Worm (Caenorhabditis elegans) whole organism, L2 larva: Measurements from ENCODE around the gene dct-11.

Experiments used
- C34F6.9 ChIP-seq: fragments of 150-350 bp; optimal IDR thresholded peaks from 2 replicates; lab custom pipeline; 2014; ENCODE audit warnings: missing biosample characterization, missing genetic modification characterization
- F13H6.1 ChIP-seq: sonication (generic microtip); optimal IDR thresholded peaks from 2 replicates; lab custom pipeline; 2016; ENCODE audit warnings: missing genetic modification characterization, missing compliant biosample characterization
- R02D3.7 ChIP-seq: fragments of 150-350 bp; optimal IDR thresholded peaks from 2 replicates; lab custom pipeline; 2014; ENCODE audit warnings: missing biosample characterization, missing genetic modification characterization
- ZK546.5 ChIP-seq: sonication (generic microtip); optimal IDR thresholded peaks from 2 replicates; lab custom pipeline; 2017; ENCODE audit warnings: missing biosample characterization, missing genetic modification characterization
- alr-1 ChIP-seq: fragments of 150-350 bp; optimal IDR thresholded peaks from 2 replicates; lab custom pipeline; 2014; ENCODE audit warnings: missing biosample characterization, missing genetic modification characterization
- aly-2 ChIP-seq: fragments of 150-350 bp; optimal IDR thresholded peaks from 2 replicates; lab custom pipeline; 2014; ENCODE audit warnings: missing biosample characterization, missing genetic modification characterization
- ama-1 ChIP-seq: fragments of 150-350 bp; optimal IDR thresholded peaks from 2 replicates; lab custom pipeline; 2018; ENCODE audit warnings: inconsistent platforms
- blmp-1 ChIP-seq: sonication (generic microtip); optimal IDR thresholded peaks from 2 replicates; lab custom pipeline; 2017; ENCODE audit warnings: missing genetic modification characterization, mild to moderate bottlenecking, missing compliant biosample characterization, antibody characterized with exemption, moderate library complexity; ENCODE audit not compliant: insufficient read depth
- ceh-16 ChIP-seq: fragments of 150-350 bp; optimal IDR thresholded peaks from 2 replicates; lab custom pipeline; 2014; ENCODE audit warnings: missing biosample characterization, missing genetic modification characterization
- ceh-82 ChIP-seq: fragments of 150-350 bp; optimal IDR thresholded peaks from 2 replicates; lab custom pipeline; 2014; ENCODE audit warnings: missing biosample characterization, missing genetic modification characterization
- crh-2 ChIP-seq: sonication (generic microtip); optimal IDR thresholded peaks from 2 replicates; lab custom pipeline; 2017; ENCODE audit warnings: missing biosample characterization, missing genetic modification characterization
- dmd-4 ChIP-seq: sonication (generic microtip); optimal IDR thresholded peaks from 2 replicates; lab custom pipeline; 2017; ENCODE audit warnings: missing biosample characterization, missing genetic modification characterization
- egl-27 ChIP-seq: sonication (generic microtip); optimal IDR thresholded peaks from 3 replicates; lab custom pipeline; 2017; ENCODE audit warnings: missing biosample characterization, missing genetic modification reagents, missing genetic modification characterization
- elt-3 ChIP-seq: sonication (generic microtip); optimal IDR thresholded peaks from 2 replicates; lab custom pipeline; 2017; ENCODE audit warnings: missing biosample characterization, missing genetic modification characterization
- fos-1 ChIP-seq: fragments of 150-350 bp; optimal IDR thresholded peaks from 2 replicates; lab custom pipeline; 2014; ENCODE audit warnings: missing biosample characterization, missing genetic modification characterization
- gmeb-1 ChIP-seq: fragments of 150-350 bp; optimal IDR thresholded peaks from 2 replicates; lab custom pipeline; 2014; ENCODE audit warnings: missing biosample characterization, missing genetic modification characterization
- lin-11 ChIP-seq: fragments of 150-350 bp; sonication (generic microtip); optimal IDR thresholded peaks from 2 replicates; lab custom pipeline; 2014; ENCODE audit warnings: missing biosample characterization, missing genetic modification characterization, inconsistent platforms, mixed read lengths
- lin-13 ChIP-seq: fragments of 150-350 bp; optimal IDR thresholded peaks from 2 replicates; lab custom pipeline; 2014; ENCODE audit warnings: missing biosample characterization, missing genetic modification reagents, missing genetic modification characterization
- lin-39 ChIP-seq: fragments of 150-350 bp; optimal IDR thresholded peaks from 2 replicates; lab custom pipeline; 2014; ENCODE audit warnings: missing biosample characterization, missing genetic modification reagents, missing genetic modification characterization
- lsy-2 ChIP-seq, 2 experiments: fragments of 150-350 bp in 1 of 2; sonication (generic microtip) in 1 of 2; optimal IDR thresholded peaks; 2 replicates each; lab custom pipeline; 2014 to 2017; ENCODE audit warnings: missing biosample characterization in 2 of 2, missing genetic modification characterization in 2 of 2
- mab-5 ChIP-seq: fragments of 150-350 bp; optimal IDR thresholded peaks from 2 replicates; lab custom pipeline; 2014; ENCODE audit warnings: missing biosample characterization, missing genetic modification characterization
- mbf-1 ChIP-seq: sonication (generic microtip); optimal IDR thresholded peaks from 2 replicates; lab custom pipeline; 2017; ENCODE audit warnings: missing biosample characterization, missing genetic modification characterization
- mdl-1 ChIP-seq, 2 experiments: fragments of 150-350 bp in 1 of 2; sonication (generic microtip) in 1 of 2; optimal IDR thresholded peaks; 2 replicates each; lab custom pipeline; 2017; ENCODE audit warnings: missing biosample characterization in 2 of 2, missing genetic modification characterization in 2 of 2
- nhr-11 ChIP-seq: fragments of 150-350 bp; optimal IDR thresholded peaks from 2 replicates; lab custom pipeline; 2014; ENCODE audit warnings: missing biosample characterization, missing genetic modification characterization
- nhr-12 ChIP-seq: fragments of 150-350 bp; optimal IDR thresholded peaks from 2 replicates; lab custom pipeline; 2014; ENCODE audit warnings: missing biosample characterization, missing genetic modification characterization
- nhr-129 ChIP-seq: fragments of 150-350 bp; optimal IDR thresholded peaks from 2 replicates; lab custom pipeline; 2014; ENCODE audit warnings: missing biosample characterization, missing genetic modification characterization
- nhr-21 ChIP-seq: fragments of 150-350 bp; optimal IDR thresholded peaks from 2 replicates; lab custom pipeline; 2014; ENCODE audit warnings: missing biosample characterization, missing genetic modification characterization
- nhr-23 ChIP-seq: fragments of 150-350 bp; optimal IDR thresholded peaks from 2 replicates; lab custom pipeline; 2014; ENCODE audit warnings: missing biosample characterization, missing genetic modification reagents, missing genetic modification characterization
- nhr-237 ChIP-seq: fragments of 150-350 bp; optimal IDR thresholded peaks from 2 replicates; lab custom pipeline; 2014; ENCODE audit warnings: missing biosample characterization, missing genetic modification characterization
- nhr-25 ChIP-seq: fragments of 150-350 bp; sonication (generic microtip); optimal IDR thresholded peaks from 3 replicates; lab custom pipeline; 2014; ENCODE audit warnings: missing biosample characterization, missing genetic modification characterization
- nhr-6 ChIP-seq: fragments of 150-350 bp; optimal IDR thresholded peaks from 2 replicates; lab custom pipeline; 2014; ENCODE audit warnings: missing biosample characterization, missing genetic modification characterization
- peb-1 ChIP-seq: fragments of 150-350 bp; optimal IDR thresholded peaks from 2 replicates; lab custom pipeline; 2014; ENCODE audit warnings: missing biosample characterization, missing genetic modification characterization
- sem-4 ChIP-seq: fragments of 150-350 bp; optimal IDR thresholded peaks from 2 replicates; lab custom pipeline; 2014; ENCODE audit warnings: missing biosample characterization, missing genetic modification reagents, missing genetic modification characterization
- skn-1 ChIP-seq: sonication (generic microtip); optimal IDR thresholded peaks from 2 replicates; lab custom pipeline; 2017; ENCODE audit warnings: missing biosample characterization, missing genetic modification characterization
- sma-3 ChIP-seq: sonication (generic microtip); optimal IDR thresholded peaks from 2 replicates; lab custom pipeline; 2016; ENCODE audit warnings: missing genetic modification reagents, missing genetic modification characterization, missing compliant biosample characterization
- sma-9 ChIP-seq, 2 experiments: fragments of 150-350 bp in 1 of 2; sonication (generic microtip) in 1 of 2; optimal IDR thresholded peaks; 2 replicates each; lab custom pipeline; 2014 to 2016; ENCODE audit warnings: missing genetic modification characterization in 2 of 2, mild to moderate bottlenecking in 1 of 2, missing biosample characterization in 1 of 2, missing compliant biosample characterization in 1 of 2, missing genetic modification reagents in 1 of 2, moderate library complexity in 1 of 2
- unc-39 ChIP-seq: fragments of 150-350 bp; optimal IDR thresholded peaks from 2 replicates; lab custom pipeline; 2014; ENCODE audit warnings: missing biosample characterization, missing genetic modification characterization
- unc-55 ChIP-seq: fragments of 150-350 bp; sonication (generic microtip); optimal IDR thresholded peaks from 3 replicates; lab custom pipeline; 2014; ENCODE audit warnings: missing biosample characterization, missing genetic modification reagents, missing genetic modification characterization
- unc-62 ChIP-seq: fragments of 150-350 bp; optimal IDR thresholded peaks from 2 replicates; lab custom pipeline; 2014; ENCODE audit warnings: missing biosample characterization, missing genetic modification reagents, missing genetic modification characterization
- zag-1 ChIP-seq: fragments of 150-350 bp; optimal IDR thresholded peaks from 2 replicates; lab custom pipeline; 2014; ENCODE audit warnings: missing biosample characterization, missing genetic modification characterization
- ztf-1 ChIP-seq: fragments of 200-800 bp; sonication (Bioruptor generic); conservative IDR thresholded peaks from 2 replicates; pipeline ENCODE4 v1.3.6; 2022; ENCODE audit warnings: missing genetic modification characterization, missing compliant biosample characterization
- ztf-11 ChIP-seq: sonication (generic microtip); optimal IDR thresholded peaks from 2 replicates; lab custom pipeline; 2017; ENCODE audit warnings: missing biosample characterization, missing genetic modification characterization

dct-11 gene

ce11 chrX:5834581-5835481 is 4.7 kb downstream of the dct-11 start, which contains the start of gene F13D11.4:
Gene F13D11.4, minus strand, starts transcription at chrX:5834805.
- peak; percentile 38 for TF ChIP-seq sma-9 (GFP tag; optimal IDR thresholded peaks at IDR 0.05; lab: Kevin White, UChicago)
- no peak for TF ChIP-seq sma-9 (tag; optimal IDR thresholded peaks at IDR 0.05; lab: Kevin White, UChicago)
- peak; percentile 27 for TF ChIP-seq nhr-25
- peak; percentile 25 for TF ChIP-seq blmp-1 (tag; lab: Kevin White, UChicago)
- no peak for TF ChIP-seq ztf-11 (tag; lab: Kevin White, UChicago)
- peak; percentile 58 for TF ChIP-seq nhr-21
- peak; percentile 51 for TF ChIP-seq sma-3 (GFP tag; lab: Kevin White, UChicago)
- no peak for TF ChIP-seq nhr-23
- no peak for TF ChIP-seq C34F6.9 (tag; lab: Kevin White, UChicago)
- TF ChIP-seq nhr-12 (tag; lab: Kevin White, UChicago) = no peak
- TF ChIP-seq lsy-2 (tag; optimal IDR thresholded peaks at IDR 0.05; lab: Kevin White, UChicago) = no peak

ce11 chrX:5831827-5832226 is 7.8 kb downstream of the dct-11 start:
- no peak for TF ChIP-seq nhr-129 (tag; lab: Kevin White, UChicago)
- no peak for TF ChIP-seq gmeb-1 (tag; lab: Kevin White, UChicago)
- TF ChIP-seq fos-1 (tag; lab: Kevin White, UChicago) = peak; percentile 16
- TF ChIP-seq ceh-16 = no peak
- no peak for TF ChIP-seq nhr-12 (tag; lab: Kevin White, UChicago)
- TF ChIP-seq sma-9 (GFP tag; optimal IDR thresholded peaks at IDR 0.05; lab: Kevin White, UChicago) = no peak
- no peak for TF ChIP-seq sma-9 (tag; optimal IDR thresholded peaks at IDR 0.05; lab: Kevin White, UChicago)

ce11 chrX:5829175-5829574 is 10.4 kb downstream of the dct-11 start, which contains the start of gene acp-5:
Gene acp-5, plus strand, starts transcription at chrX:5829435.
- no peak for TF ChIP-seq sma-3 (GFP tag; lab: Kevin White, UChicago)
- peak; percentile 10 for TF ChIP-seq fos-1 (tag; lab: Kevin White, UChicago)

ce11 chrX:5828085-5828484 is 11.5 kb downstream of the dct-11 start:
- TF ChIP-seq nhr-21 (peak; percentile 65), egl-27 (tag; lab: Kevin White, UChicago) (peak; percentile 50), nhr-129 (tag; lab: Kevin White, UChicago) (no peak), ama-1 (lab: Kevin White, UChicago) (no peak), ceh-82 (no peak), R02D3.7 (tag; lab: Kevin White, UChicago) (no peak), lin-11 (tag; lab: Kevin White, UChicago) (no peak), aly-2 (tag; lab: Kevin White, UChicago) (no peak), lin-39 (tag; lab: Kevin White, UChicago) (no peak), blmp-1 (tag; lab: Kevin White, UChicago) (peak; percentile 81), peb-1 (tag; lab: Kevin White, UChicago) (no peak), lin-13 (GFP tag; lab: Kevin White, UChicago) (peak; percentile 13), nhr-12 (tag; lab: Kevin White, UChicago) (no peak), unc-39 (no peak), zag-1 (tag; lab: Kevin White, UChicago) (no peak), nhr-11 (tag; lab: Kevin White, UChicago) (no peak), ceh-16 (peak; percentile 77), unc-62 (no peak), mbf-1 (tag; lab: Kevin White, UChicago) (no peak), elt-3 (tag; lab: Kevin White, UChicago) (no peak), C34F6.9 (tag; lab: Kevin White, UChicago) (no peak), F13H6.1 (tag; lab: Kevin White, UChicago) (no peak), sem-4 (no peak), mab-5 (tag; lab: Kevin White, UChicago) (no peak), crh-2 (tag; lab: Kevin White, UChicago) (peak; percentile 47), sma-3 (GFP tag; lab: Kevin White, UChicago) (peak; percentile 50), nhr-25 (peak; percentile 88), nhr-237 (no peak), unc-55 (no peak), ztf-11 (tag; lab: Kevin White, UChicago) (no peak), skn-1 (tag; lab: Kevin White, UChicago) (no peak), nhr-6 (tag; lab: Kevin White, UChicago) (peak; percentile 43), fos-1 (tag; lab: Kevin White, UChicago) (peak; percentile 55), dmd-4 (no peak), lsy-2 (tag; optimal IDR thresholded peaks at IDR 0.05; lab: Kevin White, UChicago) (peak in 1 of 2 experiments; percentile 21), ZK546.5 (tag; lab: Kevin White, UChicago) (no peak), sma-9 (GFP tag; optimal IDR thresholded peaks at IDR 0.05; lab: Kevin White, UChicago) (peak; percentile 70), sma-9 (tag; optimal IDR thresholded peaks at IDR 0.05; lab: Kevin White, UChicago) (no peak), gmeb-1 (tag; lab: Kevin White, UChicago) (no peak), nhr-23 (no peak), alr-1 (tag; lab: Kevin White, UChicago) (no peak), ztf-1 (GFP tag; lab: Robert Waterston, UW) (no peak), mdl-1 (tag; optimal IDR thresholded peaks at IDR 0.05; lab: Kevin White, UChicago) (peak in 1 of 2 experiments; percentile 7)
